Fruit fly (Drosophila melanogaster): ENCODE data around the gene Der-2.

- TF ChIP-seq EcR (GFP tag; optimal IDR thresholded peaks at IDR 0.05) (no peak), Dll (optimal IDR thresholded peaks at IDR 0.05) (no peak)
These were observed 34.2 kb upstream of the Der-2 start for dm6 chr3R:16518150-16518662.

Measured in whole organism.